Worm (Caenorhabditis elegans): ENCODE measurements around the gene srsx-1.

ce11 chrV:17225389-17225788 lies 47.5 kb upstream of the srsx-1 start, which contains the start of gene scl-25:
- TF ChIP-seq fos-1 (tag; optimal IDR thresholded peaks at IDR 0.05): no peak
- no peak for TF ChIP-seq elt-2 (tag; optimal IDR thresholded peaks at IDR 0.05)
- no peak for TF ChIP-seq dsc-1 (tag; optimal IDR thresholded peaks at IDR 0.05)
- TF ChIP-seq pqm-1 (tag; optimal IDR thresholded peaks at IDR 0.05): no peak
- no peak for TF ChIP-seq fkh-10 (GFP tag; optimal IDR thresholded peaks at IDR 0.05)
- TF ChIP-seq lin-39 (tag; optimal IDR thresholded peaks at IDR 0.05): no peak
- TF ChIP-seq lin-15B (tag; optimal IDR thresholded peaks at IDR 0.05): no peak
- no peak for TF ChIP-seq ama-1 (optimal IDR thresholded peaks at IDR 0.05)

Data from whole organism, L1 larva.